Fruit fly (Drosophila melanogaster): ENCODE data around the gene Gasp.

The Gasp gene

DNA sequence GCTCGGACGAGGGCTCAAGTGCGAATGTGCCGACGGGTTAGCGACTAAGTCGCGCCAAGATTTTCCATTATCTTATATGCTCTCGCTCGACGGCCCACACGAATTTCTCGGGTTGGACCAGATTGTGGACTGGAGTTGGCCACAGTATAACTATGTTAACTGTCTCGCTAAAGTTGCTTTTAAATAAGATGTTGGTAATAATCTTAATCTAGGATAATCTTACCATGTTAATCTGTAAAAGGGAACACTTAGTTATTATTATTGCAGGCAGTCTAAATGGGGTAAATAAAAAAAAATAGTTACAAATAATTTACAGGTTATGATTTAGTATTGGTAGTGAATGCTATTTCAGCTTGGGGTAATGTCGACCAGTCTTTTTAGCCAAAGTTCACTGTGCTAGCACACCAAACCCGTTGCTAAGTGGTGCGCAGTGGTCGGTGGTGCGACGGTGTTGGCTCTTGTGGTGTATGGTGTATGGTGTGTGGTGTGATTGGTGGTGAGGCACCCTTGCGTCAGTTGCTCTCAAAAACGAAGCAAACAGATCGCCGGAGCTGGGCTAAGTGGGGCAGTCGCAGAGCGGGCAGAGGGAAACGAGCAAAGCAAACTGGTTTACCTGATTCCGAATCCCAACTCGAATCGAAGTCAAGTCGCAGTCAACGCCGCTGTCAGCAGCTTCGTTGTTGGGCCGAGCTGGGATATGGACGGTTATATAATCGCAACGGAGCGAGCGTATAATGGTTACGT is 11.7 kb upstream of the Gasp start, which contains the start of gene Obp83g (continued):
- TF ChIP-seq HLH3B (GFP tag; IDR thresholded peaks at IDR 0.05) = 0 out of 2 replicates have a peak, but pooled peaks have one; percentile 13
- 0 out of 3 replicates have a peak, but pooled peaks have one; percentile 26 for TF ChIP-seq ase (GFP tag; IDR thresholded peaks at IDR 0.05)
- no peak for TF ChIP-seq HLH4C (GFP tag; IDR thresholded peaks at IDR 0.05; ENCODE audit: partially characterized antibody)
- TF ChIP-seq Fer1 (GFP tag; optimal IDR thresholded peaks at IDR 0.05) = peak; percentile 32
- no peak for TF ChIP-seq CG7928 (GFP tag; optimal IDR thresholded peaks at IDR 0.05)
- no peak for TF ChIP-seq Dref (GFP tag; IDR thresholded peaks at IDR 0.05)
- no peak for TF ChIP-seq klu (GFP tag; IDR thresholded peaks at IDR 0.05)
- no peak for TF ChIP-seq CG7745 (tag; optimal IDR thresholded peaks at IDR 0.05)
- peak; percentile 10; the same call in 1 of the 2 replicates for TF ChIP-seq CG6272 (GFP tag; IDR thresholded peaks at IDR 0.05)
- TF ChIP-seq Sry-δ (GFP tag; optimal IDR thresholded peaks at IDR 0.05) = no peak
- no peak for TF ChIP-seq bab2 (GFP tag; optimal IDR thresholded peaks at IDR 0.05)
- no peak for TF ChIP-seq CG6654 (GFP tag; optimal IDR thresholded peaks at IDR 0.05)
- TF ChIP-seq CG10321 (GFP tag; IDR thresholded peaks at IDR 0.05) = no peak
- TF ChIP-seq Hand (GFP tag; optimal IDR thresholded peaks at IDR 0.05) = no peak
- TF ChIP-seq CG14667 (GFP tag; IDR thresholded peaks at IDR 0.05) = peak; percentile 34; the same call in 1 of the 2 replicates
- peak; percentile 42; the same call in 1 of the 2 replicates for TF ChIP-seq ttk (GFP tag; IDR thresholded peaks at IDR 0.05)
- TF ChIP-seq CG11456 (GFP tag; IDR thresholded peaks at IDR 0.05) = 0 out of 3 replicates have a peak, but pooled peaks have one; percentile 16
- peak; percentile 75 for TF ChIP-seq CG5180 (GFP tag; optimal IDR thresholded peaks at IDR 0.05)
- peak; percentile 66 for TF ChIP-seq CG3281 (GFP tag; optimal IDR thresholded peaks at IDR 0.05)
- peak; percentile 48 for TF ChIP-seq sisA (GFP tag; IDR thresholded peaks at IDR 0.05)
- TF ChIP-seq bcd (GFP tag; optimal IDR thresholded peaks at IDR 0.05) = peak; percentile 40
- 0 out of 2 replicates have a peak, but pooled peaks have one; percentile 16 for TF ChIP-seq ap (GFP tag; IDR thresholded peaks at IDR 0.05)
- TF ChIP-seq CG4854 (GFP tag; optimal IDR thresholded peaks at IDR 0.05) = no peak
- peak in 1 of 2 experiments; percentile 69 for TF ChIP-seq Hr51 (GFP tag; optimal IDR thresholded peaks at IDR 0.05)
- TF ChIP-seq CG2712 (tag; optimal IDR thresholded peaks at IDR 0.05) = peak; percentile 58
- TF ChIP-seq CG6175 (GFP tag; IDR thresholded peaks at IDR 0.05) = peak; percentile 93
- no peak for TF ChIP-seq cg (GFP tag; optimal IDR thresholded peaks at IDR 0.05)
- peak; percentile 48 for TF ChIP-seq org-1 (GFP tag; optimal IDR thresholded peaks at IDR 0.05)
- TF ChIP-seq nom (GFP tag; optimal IDR thresholded peaks at IDR 0.05) = peak; percentile 72
- no peak for TF ChIP-seq run (tag; optimal IDR thresholded peaks at IDR 0.05)
- peak; percentile 70 for TF ChIP-seq CG11504 (tag; optimal IDR thresholded peaks at IDR 0.05)
- peak; percentile 70 for TF ChIP-seq CG2120 (GFP tag; optimal IDR thresholded peaks at IDR 0.05)
- no peak for TF ChIP-seq insv (GFP tag; optimal IDR thresholded peaks at IDR 0.05)
- peak; percentile 26 for TF ChIP-seq Dek (tag; optimal IDR thresholded peaks at IDR 0.05)
- no peak for TF ChIP-seq B-H1 (GFP tag; IDR thresholded peaks at IDR 0.05)
- peak; percentile 36 for TF ChIP-seq lilli (GFP tag; optimal IDR thresholded peaks at IDR 0.05)
- TF ChIP-seq tll (GFP tag; optimal IDR thresholded peaks at IDR 0.05) = no peak
- TF ChIP-seq CG15479 (GFP tag; optimal IDR thresholded peaks at IDR 0.05) = no peak
- no peak for TF ChIP-seq ERR (GFP tag; optimal IDR thresholded peaks at IDR 0.05)
- TF ChIP-seq kni (GFP tag; optimal IDR thresholded peaks at IDR 0.05) = peak; percentile 46
- TF ChIP-seq onecut (GFP tag; IDR thresholded peaks at IDR 0.05) = no peak
- TF ChIP-seq mam (GFP tag; optimal IDR thresholded peaks at IDR 0.05) = peak; percentile 36
- no peak for TF ChIP-seq CTCF (GFP tag; optimal IDR thresholded peaks at IDR 0.05)
- peak; percentile 37 for TF ChIP-seq CG18262 (tag; optimal IDR thresholded peaks at IDR 0.05)
- TF ChIP-seq CG17328 (GFP tag; IDR thresholded peaks at IDR 0.05) = 0 out of 2 replicates have a peak, but pooled peaks have one; percentile 12
- TF ChIP-seq CG4424 (GFP tag; optimal IDR thresholded peaks at IDR 0.05) = no peak
- peak; percentile 30 for TF ChIP-seq CG18619 (GFP tag; optimal IDR thresholded peaks at IDR 0.05)
- no peak for TF ChIP-seq aop (GFP tag; IDR thresholded peaks at IDR 0.05)
- TF ChIP-seq Side (GFP tag; optimal IDR thresholded peaks at IDR 0.05) = no peak
- TF ChIP-seq CG4282 (GFP tag; optimal IDR thresholded peaks at IDR 0.05) = no peak
